Worm (Caenorhabditis elegans) whole organism, L3 larva: ENCODE results near the gene clic-1.

Experiments used
- R02D3.7 ChIP-seq: fragments of 150-350 bp; optimal IDR thresholded peaks from 2 replicates; lab custom pipeline; 2014; ENCODE audit warnings: missing biosample characterization, missing genetic modification characterization
- ZK546.5 ChIP-seq: sonication (generic microtip); optimal IDR thresholded peaks from 2 replicates; lab custom pipeline; 2017; ENCODE audit warnings: missing biosample characterization, missing genetic modification characterization
- aly-2 ChIP-seq: fragments of 150-350 bp; optimal IDR thresholded peaks from 2 replicates; lab custom pipeline; 2014; ENCODE audit warnings: missing biosample characterization, missing genetic modification characterization
- ama-1 ChIP-seq: fragments of 150-350 bp; optimal IDR thresholded peaks from 2 replicates; lab custom pipeline; 2018
- ceh-16 ChIP-seq: sonication (generic microtip); optimal IDR thresholded peaks from 2 replicates; lab custom pipeline; 2017; ENCODE audit warnings: missing biosample characterization, missing genetic modification characterization
- ceh-28 ChIP-seq: fragments of 150-350 bp; optimal IDR thresholded peaks from 2 replicates; lab custom pipeline; 2014; ENCODE audit warnings: missing biosample characterization, missing genetic modification reagents, missing genetic modification characterization
- ceh-82 ChIP-seq: fragments of 150-350 bp; optimal IDR thresholded peaks from 2 replicates; lab custom pipeline; 2014; ENCODE audit warnings: missing biosample characterization, missing genetic modification characterization
- ceh-9 ChIP-seq: sonication (generic microtip); optimal IDR thresholded peaks from 2 replicates; lab custom pipeline; 2018; ENCODE audit warnings: missing biosample characterization, missing genetic modification characterization
- daf-12 ChIP-seq: fragments of 150-350 bp; optimal IDR thresholded peaks from 2 replicates; lab custom pipeline; 2014; ENCODE audit warnings: missing biosample characterization, missing genetic modification reagents, missing genetic modification characterization
- egl-27 ChIP-seq: sonication (generic microtip); optimal IDR thresholded peaks from 4 replicates; lab custom pipeline; 2017; ENCODE audit warnings: missing biosample characterization, missing genetic modification reagents, missing genetic modification characterization
- egl-5 ChIP-seq: fragments of 150-350 bp; optimal IDR thresholded peaks from 2 replicates; lab custom pipeline; 2017; ENCODE audit warnings: missing biosample characterization, missing genetic modification reagents, missing genetic modification characterization, inconsistent platforms
- elt-1 ChIP-seq: fragments of 150-350 bp; optimal IDR thresholded peaks from 2 replicates; lab custom pipeline; 2014; ENCODE audit warnings: missing biosample characterization, missing genetic modification characterization
- elt-2 ChIP-seq: sonication (generic microtip); optimal IDR thresholded peaks from 2 replicates; lab custom pipeline; 2016; ENCODE audit warnings: missing genetic modification reagents, mild to moderate bottlenecking, missing genetic modification characterization, missing compliant biosample characterization
- elt-3 ChIP-seq, 3 experiments: fragments of 150-350 bp in 1 of 3; sonication (generic microtip) in 2 of 3; optimal IDR thresholded peaks; 2 replicates in 2 of 3; 4 replicates in 1 of 3; lab custom pipeline; 2014 to 2017; ENCODE audit warnings: missing biosample characterization in 3 of 3, missing genetic modification characterization in 3 of 3
- eor-1 ChIP-seq, 2 experiments: fragments of 150-350 bp; optimal IDR thresholded peaks; 2 replicates each; lab custom pipeline; 2014 to 2018; ENCODE audit warnings: missing biosample characterization in 2 of 2, missing genetic modification characterization in 2 of 2
- fkh-10 ChIP-seq: sonication (generic microtip); optimal IDR thresholded peaks from 2 replicates; lab custom pipeline; 2017; ENCODE audit warnings: missing biosample characterization, missing genetic modification reagents, missing genetic modification characterization
- fkh-2 ChIP-seq: fragments of 150-350 bp; optimal IDR thresholded peaks from 2 replicates; lab custom pipeline; 2014; ENCODE audit warnings: missing biosample characterization, missing genetic modification reagents, missing genetic modification characterization
- fos-1 ChIP-seq: fragments of 150-350 bp; optimal IDR thresholded peaks from 2 replicates; lab custom pipeline; 2014; ENCODE audit warnings: missing biosample characterization, missing genetic modification characterization
- hmg-11 ChIP-seq: sonication (generic microtip); optimal IDR thresholded peaks from 2 replicates; lab custom pipeline; 2016; ENCODE audit warnings: missing genetic modification characterization, missing compliant biosample characterization
- jun-1 ChIP-seq: fragments of 150-350 bp; optimal IDR thresholded peaks from 2 replicates; lab custom pipeline; 2014; ENCODE audit warnings: missing biosample characterization, missing genetic modification reagents, missing genetic modification characterization
- lin-15B ChIP-seq: fragments of 150-350 bp; optimal IDR thresholded peaks from 2 replicates; lab custom pipeline; 2014; ENCODE audit warnings: missing biosample characterization, missing genetic modification characterization
- lin-39 ChIP-seq: fragments of 150-350 bp; optimal IDR thresholded peaks from 2 replicates; lab custom pipeline; 2018; ENCODE audit warnings: missing biosample characterization, missing genetic modification reagents, missing genetic modification characterization
- lsy-12 ChIP-seq: sonication (generic microtip); optimal IDR thresholded peaks from 2 replicates; lab custom pipeline; 2016; ENCODE audit warnings: mild to moderate bottlenecking, missing genetic modification characterization, missing compliant biosample characterization
- mdl-1 ChIP-seq: fragments of 150-350 bp; optimal IDR thresholded peaks from 2 replicates; lab custom pipeline; 2014; ENCODE audit warnings: missing biosample characterization, missing genetic modification characterization
- mml-1 ChIP-seq: fragments of 150-350 bp; sonication (generic microtip); optimal IDR thresholded peaks from 3 replicates; lab custom pipeline; 2014; ENCODE audit warnings: missing biosample characterization, missing genetic modification characterization
- nfya-1 ChIP-seq: sonication (generic microtip); optimal IDR thresholded peaks from 2 replicates; lab custom pipeline; 2017; ENCODE audit warnings: missing genetic modification characterization, mild to moderate bottlenecking, missing compliant biosample characterization, antibody characterized with exemption, moderate library complexity; ENCODE audit not compliant: insufficient read depth
- nhr-11 ChIP-seq: fragments of 150-350 bp; optimal IDR thresholded peaks from 2 replicates; lab custom pipeline; 2014; ENCODE audit warnings: missing biosample characterization, missing genetic modification characterization
- nhr-12 ChIP-seq: fragments of 150-350 bp; optimal IDR thresholded peaks from 2 replicates; lab custom pipeline; 2014; ENCODE audit warnings: missing biosample characterization, missing genetic modification characterization
- nhr-23 ChIP-seq: fragments of 150-350 bp; optimal IDR thresholded peaks from 2 replicates; lab custom pipeline; 2014; ENCODE audit warnings: missing biosample characterization, missing genetic modification reagents, missing genetic modification characterization
- nhr-237 ChIP-seq: fragments of 150-350 bp; optimal IDR thresholded peaks from 2 replicates; lab custom pipeline; 2014; ENCODE audit warnings: missing biosample characterization, missing genetic modification characterization
- nhr-25 ChIP-seq: sonication (generic microtip); optimal IDR thresholded peaks from 2 replicates; lab custom pipeline; 2017; ENCODE audit warnings: missing biosample characterization, missing genetic modification characterization
- nhr-28 ChIP-seq: fragments of 150-350 bp; optimal IDR thresholded peaks from 2 replicates; lab custom pipeline; 2014; ENCODE audit warnings: missing biosample characterization, missing genetic modification characterization
- nhr-43 ChIP-seq: sonication (generic microtip); optimal IDR thresholded peaks from 2 replicates; lab custom pipeline; 2016; ENCODE audit warnings: mild to moderate bottlenecking, missing genetic modification characterization, missing compliant biosample characterization; ENCODE audit not compliant: poor library complexity, severe bottlenecking
- nhr-67 ChIP-seq: fragments of 150-350 bp; optimal IDR thresholded peaks from 2 replicates; lab custom pipeline; 2014; ENCODE audit warnings: missing biosample characterization, missing genetic modification characterization
- nhr-76 ChIP-seq: fragments of 150-350 bp; sonication (generic microtip); optimal IDR thresholded peaks from 5 replicates; lab custom pipeline; 2014; ENCODE audit warnings: missing biosample characterization, missing genetic modification characterization
- nhr-77 ChIP-seq: fragments of 150-350 bp; optimal IDR thresholded peaks from 2 replicates; lab custom pipeline; 2014; ENCODE audit warnings: missing biosample characterization, missing genetic modification characterization
- pha-4 ChIP-seq: fragments of 150-350 bp; optimal IDR thresholded peaks from 2 replicates; lab custom pipeline; 2014; ENCODE audit warnings: missing biosample characterization, missing genetic modification reagents, missing genetic modification characterization
- pqm-1 ChIP-seq: fragments of 150-350 bp; optimal IDR thresholded peaks from 2 replicates; lab custom pipeline; 2017; ENCODE audit warnings: missing biosample characterization, missing genetic modification characterization, inconsistent platforms
- sea-2 ChIP-seq: fragments of 150-350 bp; sonication (generic microtip); optimal IDR thresholded peaks from 4 replicates; lab custom pipeline; 2014; ENCODE audit warnings: missing biosample characterization, missing genetic modification reagents, missing genetic modification characterization
- skn-1 ChIP-seq: fragments of 150-350 bp; optimal IDR thresholded peaks from 2 replicates; lab custom pipeline; 2014; ENCODE audit warnings: missing biosample characterization, missing genetic modification characterization
- snpc-4 ChIP-seq: fragments of 150-350 bp; optimal IDR thresholded peaks from 2 replicates; lab custom pipeline; 2014; ENCODE audit warnings: missing biosample characterization, missing genetic modification characterization
- tbx-2 ChIP-seq: sonication (generic microtip); optimal IDR thresholded peaks from 2 replicates; lab custom pipeline; 2016; ENCODE audit warnings: mild to moderate bottlenecking, missing genetic modification characterization, missing compliant biosample characterization
- unc-39 ChIP-seq: sonication (generic microtip); optimal IDR thresholded peaks from 4 replicates; lab custom pipeline; 2017; ENCODE audit warnings: missing biosample characterization, missing genetic modification characterization
- unc-62 ChIP-seq: fragments of 150-350 bp; sonication (generic microtip); optimal IDR thresholded peaks from 4 replicates; lab custom pipeline; 2014; ENCODE audit warnings: missing biosample characterization, missing genetic modification reagents, missing genetic modification characterization
- zag-1 ChIP-seq: fragments of 150-350 bp; optimal IDR thresholded peaks from 2 replicates; lab custom pipeline; 2014; ENCODE audit warnings: missing biosample characterization, missing genetic modification characterization
- ztf-11 ChIP-seq: fragments of 150-350 bp; optimal IDR thresholded peaks from 2 replicates; lab custom pipeline; 2014; ENCODE audit warnings: missing biosample characterization, missing genetic modification characterization
- ztf-4 ChIP-seq: fragments of 150-350 bp; optimal IDR thresholded peaks from 2 replicates; lab custom pipeline; 2014; ENCODE audit warnings: missing biosample characterization, missing genetic modification characterization

clic-1 gene

DNA sequence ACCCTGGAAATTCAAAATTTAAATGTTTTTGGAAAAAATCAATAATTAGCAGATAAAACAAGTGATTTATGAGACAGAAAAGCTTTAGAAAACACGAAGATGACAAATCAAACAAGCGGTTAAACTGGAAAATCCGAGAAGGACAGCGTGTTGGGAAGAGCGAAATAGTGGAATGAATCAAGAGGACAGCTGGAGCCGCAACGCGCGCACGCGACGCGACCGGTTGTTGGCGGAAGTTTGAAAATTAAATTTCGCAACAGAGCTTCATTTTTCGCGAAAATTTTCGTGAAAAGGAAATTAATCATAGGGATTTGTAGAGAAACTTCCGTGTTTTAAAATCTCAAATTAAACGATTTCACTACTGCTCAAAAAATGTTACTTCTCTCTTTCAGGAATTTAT is at the start of gene clic-1:
Gene clic-1, minus strand, starts transcription at position 3 of the 400 bp plus-strand sequence.
- TF ChIP-seq nhr-23 (peak; percentile 66), ceh-82 (no peak), mdl-1 (tag; lab: Kevin White, UChicago) (no peak), R02D3.7 (tag; lab: Kevin White, UChicago) (no peak), ceh-9 (tag; lab: Kevin White, UChicago) (no peak), elt-3 (tag; optimal IDR thresholded peaks at IDR 0.05; lab: Kevin White, UChicago) (no peak), nfya-1 (tag; lab: Kevin White, UChicago) (peak; percentile 76), jun-1 (no peak), elt-1 (tag; lab: Kevin White, UChicago) (no peak), sea-2 (GFP tag; lab: Kevin White, UChicago) (no peak), snpc-4 (tag; lab: Kevin White, UChicago) (peak; percentile 7), unc-39 (no peak), nhr-76 (tag; lab: Kevin White, UChicago) (no peak), nhr-28 (tag; lab: Kevin White, UChicago) (no peak), ztf-4 (tag; lab: Kevin White, UChicago) (no peak), fkh-2 (no peak), ztf-11 (tag; lab: Kevin White, UChicago) (no peak), lin-39 (tag; lab: Kevin White, UChicago) (peak; percentile 82), pqm-1 (tag; lab: Kevin White, UChicago) (no peak), hmg-11 (tag; lab: Kevin White, UChicago) (peak; percentile 57), nhr-25 (tag; lab: Kevin White, UChicago) (peak; percentile 65), fos-1 (tag; lab: Kevin White, UChicago) (no peak), nhr-237 (tag; lab: Kevin White, UChicago) (no peak), egl-27 (tag; lab: Kevin White, UChicago) (no peak), mml-1 (tag; lab: Kevin White, UChicago) (no peak), zag-1 (no peak), nhr-67 (no peak), ama-1 (lab: Kevin White, UChicago) (peak; percentile 28), ceh-28 (peak; percentile 5), nhr-12 (tag; lab: Kevin White, UChicago) (no peak), eor-1 (tag; optimal IDR thresholded peaks at IDR 0.05; lab: Kevin White, UChicago) (no peak), skn-1 (tag; lab: Kevin White, UChicago) (peak; percentile 83), tbx-2 (tag; lab: Kevin White, UChicago) (no peak), unc-62 (GFP tag; lab: Kevin White, UChicago) (no peak), nhr-77 (tag; lab: Kevin White, UChicago) (no peak), aly-2 (tag; lab: Kevin White, UChicago) (no peak), ZK546.5 (tag; lab: Kevin White, UChicago) (no peak), fkh-10 (GFP tag; lab: Kevin White, UChicago) (peak; percentile 31), daf-12 (tag; lab: Kevin White, UChicago) (no peak), pha-4 (tag; lab: Kevin White, UChicago) (peak; percentile 77), elt-2 (tag; lab: Kevin White, UChicago) (peak; percentile 4), ceh-16 (tag; lab: Kevin White, UChicago) (no peak), nhr-43 (tag; lab: Kevin White, UChicago) (no peak), egl-5 (tag; lab: Kevin White, UChicago) (peak; percentile 23), lin-15B (peak; percentile 64), lsy-12 (tag; lab: Kevin White, UChicago) (no peak), nhr-11 (tag; lab: Kevin White, UChicago) (no peak)
